Worm (Caenorhabditis elegans) whole organism, L3 larva: Measurements from ENCODE around the gene srh-128.
"Not testable (repeated sequence)": the region's sequence is repeated elsewhere in the genome, so short reads cannot be mapped to it uniquely, and the experiment has no call there.

Source experiments
- ama-1 ChIP-seq: fragments of 150-350 bp; optimal IDR thresholded peaks from 2 replicates; lab custom pipeline; 2018
- ceh-28 ChIP-seq: fragments of 150-350 bp; optimal IDR thresholded peaks from 2 replicates; lab custom pipeline; 2014; ENCODE audit warnings: missing biosample characterization, missing genetic modification reagents, missing genetic modification characterization
- ceh-82 ChIP-seq: fragments of 150-350 bp; optimal IDR thresholded peaks from 2 replicates; lab custom pipeline; 2014; ENCODE audit warnings: missing biosample characterization, missing genetic modification characterization
- ceh-9 ChIP-seq: sonication (generic microtip); optimal IDR thresholded peaks from 2 replicates; lab custom pipeline; 2018; ENCODE audit warnings: missing biosample characterization, missing genetic modification characterization
- daf-12 ChIP-seq: fragments of 150-350 bp; optimal IDR thresholded peaks from 2 replicates; lab custom pipeline; 2014; ENCODE audit warnings: missing biosample characterization, missing genetic modification reagents, missing genetic modification characterization
- egl-5 ChIP-seq: fragments of 150-350 bp; optimal IDR thresholded peaks from 2 replicates; lab custom pipeline; 2017; ENCODE audit warnings: missing biosample characterization, missing genetic modification reagents, missing genetic modification characterization, inconsistent platforms
- elt-1 ChIP-seq: fragments of 150-350 bp; optimal IDR thresholded peaks from 2 replicates; lab custom pipeline; 2014; ENCODE audit warnings: missing biosample characterization, missing genetic modification characterization
- elt-2 ChIP-seq: sonication (generic microtip); optimal IDR thresholded peaks from 2 replicates; lab custom pipeline; 2016; ENCODE audit warnings: missing genetic modification reagents, mild to moderate bottlenecking, missing genetic modification characterization, missing compliant biosample characterization
- elt-3 ChIP-seq, 3 experiments: fragments of 150-350 bp in 1 of 3; sonication (generic microtip) in 2 of 3; optimal IDR thresholded peaks; 2 replicates in 2 of 3; 4 replicates in 1 of 3; lab custom pipeline; 2014 to 2017; ENCODE audit warnings: missing biosample characterization in 3 of 3, missing genetic modification characterization in 3 of 3
- eor-1 ChIP-seq, 2 experiments: fragments of 150-350 bp; optimal IDR thresholded peaks; 2 replicates each; lab custom pipeline; 2014 to 2018; ENCODE audit warnings: missing biosample characterization in 2 of 2, missing genetic modification characterization in 2 of 2
- fkh-10 ChIP-seq: sonication (generic microtip); optimal IDR thresholded peaks from 2 replicates; lab custom pipeline; 2017; ENCODE audit warnings: missing biosample characterization, missing genetic modification reagents, missing genetic modification characterization
- fos-1 ChIP-seq: fragments of 150-350 bp; optimal IDR thresholded peaks from 2 replicates; lab custom pipeline; 2014; ENCODE audit warnings: missing biosample characterization, missing genetic modification characterization
- hmg-11 ChIP-seq: sonication (generic microtip); optimal IDR thresholded peaks from 2 replicates; lab custom pipeline; 2016; ENCODE audit warnings: missing genetic modification characterization, missing compliant biosample characterization
- jun-1 ChIP-seq: fragments of 150-350 bp; optimal IDR thresholded peaks from 2 replicates; lab custom pipeline; 2014; ENCODE audit warnings: missing biosample characterization, missing genetic modification reagents, missing genetic modification characterization
- lin-15B ChIP-seq: fragments of 150-350 bp; optimal IDR thresholded peaks from 2 replicates; lab custom pipeline; 2014; ENCODE audit warnings: missing biosample characterization, missing genetic modification characterization
- lsy-12 ChIP-seq: sonication (generic microtip); optimal IDR thresholded peaks from 2 replicates; lab custom pipeline; 2016; ENCODE audit warnings: mild to moderate bottlenecking, missing genetic modification characterization, missing compliant biosample characterization
- mdl-1 ChIP-seq: fragments of 150-350 bp; optimal IDR thresholded peaks from 2 replicates; lab custom pipeline; 2014; ENCODE audit warnings: missing biosample characterization, missing genetic modification characterization
- mml-1 ChIP-seq: fragments of 150-350 bp; sonication (generic microtip); optimal IDR thresholded peaks from 3 replicates; lab custom pipeline; 2014; ENCODE audit warnings: missing biosample characterization, missing genetic modification characterization
- nhr-11 ChIP-seq: fragments of 150-350 bp; optimal IDR thresholded peaks from 2 replicates; lab custom pipeline; 2014; ENCODE audit warnings: missing biosample characterization, missing genetic modification characterization
- nhr-12 ChIP-seq: fragments of 150-350 bp; optimal IDR thresholded peaks from 2 replicates; lab custom pipeline; 2014; ENCODE audit warnings: missing biosample characterization, missing genetic modification characterization
- nhr-23 ChIP-seq: fragments of 150-350 bp; optimal IDR thresholded peaks from 2 replicates; lab custom pipeline; 2014; ENCODE audit warnings: missing biosample characterization, missing genetic modification reagents, missing genetic modification characterization
- nhr-237 ChIP-seq: fragments of 150-350 bp; optimal IDR thresholded peaks from 2 replicates; lab custom pipeline; 2014; ENCODE audit warnings: missing biosample characterization, missing genetic modification characterization
- nhr-43 ChIP-seq: sonication (generic microtip); optimal IDR thresholded peaks from 2 replicates; lab custom pipeline; 2016; ENCODE audit warnings: mild to moderate bottlenecking, missing genetic modification characterization, missing compliant biosample characterization; ENCODE audit not compliant: poor library complexity, severe bottlenecking
- nhr-76 ChIP-seq: fragments of 150-350 bp; sonication (generic microtip); optimal IDR thresholded peaks from 5 replicates; lab custom pipeline; 2014; ENCODE audit warnings: missing biosample characterization, missing genetic modification characterization
- pqm-1 ChIP-seq: fragments of 150-350 bp; optimal IDR thresholded peaks from 2 replicates; lab custom pipeline; 2017; ENCODE audit warnings: missing biosample characterization, missing genetic modification characterization, inconsistent platforms
- skn-1 ChIP-seq: fragments of 150-350 bp; optimal IDR thresholded peaks from 2 replicates; lab custom pipeline; 2014; ENCODE audit warnings: missing biosample characterization, missing genetic modification characterization
- zag-1 ChIP-seq: fragments of 150-350 bp; optimal IDR thresholded peaks from 2 replicates; lab custom pipeline; 2014; ENCODE audit warnings: missing biosample characterization, missing genetic modification characterization
- ztf-11 ChIP-seq: fragments of 150-350 bp; optimal IDR thresholded peaks from 2 replicates; lab custom pipeline; 2014; ENCODE audit warnings: missing biosample characterization, missing genetic modification characterization
- ztf-4 ChIP-seq: fragments of 150-350 bp; optimal IDR thresholded peaks from 2 replicates; lab custom pipeline; 2014; ENCODE audit warnings: missing biosample characterization, missing genetic modification characterization

Gene srh-128

DNA sequence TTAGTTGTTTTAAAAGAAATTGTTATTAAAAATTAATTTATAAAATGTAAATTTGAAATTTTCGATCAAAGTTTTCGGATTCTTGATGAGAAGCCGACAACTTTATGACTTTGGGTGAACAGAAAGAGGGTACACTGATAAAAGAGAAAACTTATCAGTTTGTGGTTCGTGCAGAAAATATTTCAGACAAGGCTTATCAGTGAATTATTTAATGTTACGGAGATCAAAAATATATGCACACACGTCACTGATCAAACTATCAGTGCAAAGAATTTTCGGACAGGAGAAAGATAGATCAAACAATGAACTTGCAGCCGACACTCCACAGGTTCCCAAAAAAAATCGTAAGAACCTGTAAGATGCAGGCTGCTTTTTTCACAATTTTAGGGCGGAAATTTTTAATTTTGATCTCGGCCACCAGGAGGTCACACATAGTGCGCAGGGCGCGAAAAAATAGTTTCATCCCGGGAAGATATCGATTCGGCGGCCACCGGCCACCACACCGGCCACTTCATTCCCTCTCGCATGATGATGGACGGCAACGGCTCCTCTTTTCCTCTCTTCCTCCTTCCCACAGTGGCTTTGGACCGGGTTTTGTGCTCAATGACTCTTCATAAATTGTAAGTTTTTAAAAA lies 27.4 kb downstream of the srh-128 start, which contains the start of gene F22E5.17:
Gene F22E5.17 (plus strand): TSS at position 508 of the 635 bp plus-strand sequence.
- TF ChIP-seq skn-1 (tag; lab: Kevin White, UChicago) (peak; percentile 4), jun-1 (tag; lab: Kevin White, UChicago) (no peak), ztf-4 (tag; lab: Kevin White, UChicago) (no peak), elt-2 (tag; lab: Kevin White, UChicago) (peak; percentile 94), pqm-1 (tag; lab: Kevin White, UChicago) (peak; percentile 69)

DNA sequence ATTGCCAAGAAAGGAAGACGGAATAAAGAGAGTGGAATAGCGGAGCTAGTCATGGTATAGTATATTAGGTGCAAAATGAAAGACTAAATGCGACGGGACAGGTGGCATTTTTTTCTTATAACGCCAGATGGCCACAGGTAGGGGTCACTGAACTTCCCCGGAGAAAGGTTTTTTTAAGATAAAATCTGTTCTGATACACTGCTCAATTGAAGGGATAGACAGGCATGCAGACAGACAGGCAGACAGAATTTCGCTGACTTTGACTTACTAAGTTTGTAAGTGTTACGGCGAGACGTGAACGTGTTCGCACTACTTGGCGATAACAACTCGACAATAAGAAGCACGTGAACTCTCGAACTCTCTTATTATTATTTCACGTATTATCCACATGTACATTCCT lies 31.6 kb downstream of the srh-128 start, which contains the start of the genes F22E5.20 and F22E5.1:
Gene F22E5.20 (minus strand): TSS at position 101 of the 400 bp plus-strand sequence.
Gene F22E5.1 (plus strand): TSS at position 242 of the 400 bp plus-strand sequence.
- not testable (repeated sequence) for TF ChIP-seq fos-1, pqm-1, nhr-23 (tag; lab: Kevin White, UChicago)

DNA sequence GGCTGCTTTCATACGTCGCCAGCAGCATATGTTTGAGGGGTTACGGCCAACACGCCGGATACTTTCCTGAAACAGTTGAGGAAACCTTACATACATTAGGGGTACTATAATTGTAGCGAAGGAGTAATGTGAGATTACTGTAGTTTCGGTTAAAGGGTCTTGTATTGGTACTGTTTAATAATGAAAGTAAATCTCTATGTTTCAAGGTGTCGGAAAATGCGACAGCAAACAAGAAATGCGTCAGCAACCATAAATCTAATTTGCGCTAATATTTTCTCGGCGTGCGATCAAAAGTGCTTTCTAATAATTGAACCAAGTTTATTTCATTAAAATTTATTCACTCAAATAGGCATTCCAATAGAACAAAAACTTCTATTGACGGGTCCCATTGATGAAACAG lies 32.8 kb downstream of the srh-128 start, which contains the start of gene sri-57:
Gene sri-57 (minus strand): TSS at position 101 of the 400 bp plus-strand sequence.
- TF ChIP-seq ceh-9; hmg-11 (tag; lab: Kevin White, UChicago); nhr-12 (tag; lab: Kevin White, UChicago): not testable (repeated sequence)
- TF ChIP-seq, all 47 proteins: peak for 0; not testable (repeated sequence) for 47

DNA sequence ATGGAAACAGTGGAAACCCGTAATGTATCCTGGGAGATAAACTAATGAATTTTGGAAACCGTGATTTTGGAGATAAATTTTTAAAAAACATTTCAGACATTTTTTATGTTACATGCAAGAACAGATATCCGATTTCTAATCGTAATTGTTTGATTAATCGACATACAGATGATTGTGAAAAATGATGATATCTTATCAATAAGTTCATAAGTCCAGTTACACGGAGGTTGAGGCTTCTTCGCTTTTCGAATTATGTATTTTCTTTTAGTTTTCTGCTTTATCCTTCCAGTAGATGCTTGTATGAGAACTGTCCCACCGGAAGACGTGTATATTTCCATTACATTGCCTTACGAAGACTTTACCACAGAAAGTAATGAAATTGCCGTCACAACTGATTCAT lies 39.5 kb downstream of the srh-128 start, which contains the start of gene F22E5.22:
Gene F22E5.22 (plus strand): TSS at position 301 of the 400 bp plus-strand sequence.
- TF ChIP-seq eor-1 (tag; optimal IDR thresholded peaks at IDR 0.05; lab: Kevin White, UChicago) (no peak), nhr-23 (tag; lab: Kevin White, UChicago) (no peak), daf-12 (tag; lab: Kevin White, UChicago) (no peak), lsy-12 (no peak), fkh-10 (GFP tag; lab: Kevin White, UChicago) (no peak), zag-1 (tag; lab: Kevin White, UChicago) (no peak), skn-1 (tag; lab: Kevin White, UChicago) (no peak), ama-1 (lab: Kevin White, UChicago) (no peak), mml-1 (tag; lab: Kevin White, UChicago) (no peak), egl-5 (tag; lab: Kevin White, UChicago) (no peak), fos-1 (tag; lab: Kevin White, UChicago) (no peak), elt-3 (tag; optimal IDR thresholded peaks at IDR 0.05; lab: Kevin White, UChicago) (no peak), mdl-1 (tag; lab: Kevin White, UChicago) (no peak), nhr-76 (tag; lab: Kevin White, UChicago) (no peak)

DNA sequence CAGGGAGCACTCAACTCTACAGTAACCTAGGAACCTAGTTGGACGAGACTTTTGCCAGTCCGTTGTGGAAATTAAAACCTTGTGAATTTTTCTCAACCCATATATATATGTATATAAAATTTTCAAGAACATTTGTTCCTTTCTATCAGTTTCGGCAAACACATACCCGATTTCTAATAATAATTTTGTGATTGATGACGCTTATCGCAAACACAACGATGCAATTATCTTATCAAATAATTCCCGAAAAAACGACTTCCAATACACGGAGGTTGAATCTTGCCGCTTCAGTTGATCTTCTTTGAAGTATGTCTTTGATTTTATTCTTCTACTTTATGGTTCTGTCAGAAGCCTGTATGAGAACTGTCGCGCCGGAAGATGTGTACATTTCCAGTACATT lies 40.0 kb downstream of the srh-128 start, which contains the start of gene F22E5.2:
Gene F22E5.2 (plus strand): TSS at position 301 of the 400 bp plus-strand sequence.
- not testable (repeated sequence) for TF ChIP-seq ztf-4 (tag; lab: Kevin White, UChicago); skn-1 (tag; lab: Kevin White, UChicago); fkh-10 (GFP tag; lab: Kevin White, UChicago)

DNA sequence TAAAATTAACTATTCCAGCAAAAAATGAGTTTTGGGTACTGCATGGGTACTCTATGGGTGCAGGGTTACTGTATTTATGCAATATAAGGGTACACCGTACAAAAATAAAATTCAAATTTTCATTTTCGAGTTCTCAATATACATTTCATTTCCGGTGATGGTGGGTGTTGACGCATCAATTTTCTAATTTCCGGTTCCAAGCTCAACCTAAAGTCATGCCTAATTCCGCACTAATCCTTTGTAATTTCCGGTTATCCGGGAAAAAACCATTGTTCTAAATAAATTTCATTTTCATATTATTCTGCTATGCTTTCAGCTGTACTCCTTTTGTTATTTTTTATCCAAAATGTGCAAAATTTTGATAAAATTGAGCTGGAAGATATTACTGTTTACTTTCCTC lies 45.7 kb downstream of the srh-128 start, which contains the start of gene gcy-21:
Gene gcy-21 (plus strand): TSS at position 301 of the 400 bp plus-strand sequence.
- TF ChIP-seq ceh-9, result no peak
- TF ChIP-seq nhr-12 (tag; lab: Kevin White, UChicago), result no peak
- no peak for TF ChIP-seq jun-1 (tag; lab: Kevin White, UChicago)
- TF ChIP-seq lin-15B (tag; lab: Kevin White, UChicago), result no peak
- TF ChIP-seq nhr-11, result no peak
- no peak for TF ChIP-seq daf-12 (tag; lab: Kevin White, UChicago)

DNA sequence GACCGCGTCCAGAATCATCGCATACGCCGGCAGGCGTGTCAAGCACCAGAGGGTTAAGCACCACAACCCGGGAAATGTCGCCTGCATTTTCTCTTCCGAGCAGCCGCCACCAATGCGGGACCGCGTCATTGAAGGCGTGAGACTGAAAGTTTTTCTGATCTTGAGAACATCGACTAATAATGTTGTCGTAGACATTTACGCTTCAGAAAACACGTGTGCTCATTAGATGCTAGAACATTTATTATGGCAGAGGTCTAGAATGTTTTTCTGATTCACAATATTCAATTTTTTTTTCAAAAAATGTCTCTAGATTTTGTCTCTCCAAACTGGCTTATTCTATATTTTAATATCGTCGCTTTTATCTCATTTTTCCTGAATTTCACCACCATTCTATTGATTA lies 48.5 kb downstream of the srh-128 start, which contains the start of gene sri-47:
Gene sri-47 (plus strand): TSS at position 301 of the 400 bp plus-strand sequence.
- TF ChIP-seq fkh-10 (GFP tag; lab: Kevin White, UChicago) (no peak), skn-1 (tag; lab: Kevin White, UChicago) (no peak), ztf-11 (no peak), ceh-28 (tag; lab: Kevin White, UChicago) (no peak), nhr-23 (tag; lab: Kevin White, UChicago) (no peak), daf-12 (tag; lab: Kevin White, UChicago) (no peak), elt-1 (tag; lab: Kevin White, UChicago) (no peak), nhr-76 (tag; lab: Kevin White, UChicago) (no peak), nhr-43 (tag; lab: Kevin White, UChicago) (no peak), ceh-82 (tag; lab: Kevin White, UChicago) (no peak), nhr-237 (no peak), zag-1 (tag; lab: Kevin White, UChicago) (no peak), ceh-9 (no peak)
